Fruit fly (Drosophila melanogaster): ENCODE measurements around the gene CG14260.

CG14260 gene

DNA sequence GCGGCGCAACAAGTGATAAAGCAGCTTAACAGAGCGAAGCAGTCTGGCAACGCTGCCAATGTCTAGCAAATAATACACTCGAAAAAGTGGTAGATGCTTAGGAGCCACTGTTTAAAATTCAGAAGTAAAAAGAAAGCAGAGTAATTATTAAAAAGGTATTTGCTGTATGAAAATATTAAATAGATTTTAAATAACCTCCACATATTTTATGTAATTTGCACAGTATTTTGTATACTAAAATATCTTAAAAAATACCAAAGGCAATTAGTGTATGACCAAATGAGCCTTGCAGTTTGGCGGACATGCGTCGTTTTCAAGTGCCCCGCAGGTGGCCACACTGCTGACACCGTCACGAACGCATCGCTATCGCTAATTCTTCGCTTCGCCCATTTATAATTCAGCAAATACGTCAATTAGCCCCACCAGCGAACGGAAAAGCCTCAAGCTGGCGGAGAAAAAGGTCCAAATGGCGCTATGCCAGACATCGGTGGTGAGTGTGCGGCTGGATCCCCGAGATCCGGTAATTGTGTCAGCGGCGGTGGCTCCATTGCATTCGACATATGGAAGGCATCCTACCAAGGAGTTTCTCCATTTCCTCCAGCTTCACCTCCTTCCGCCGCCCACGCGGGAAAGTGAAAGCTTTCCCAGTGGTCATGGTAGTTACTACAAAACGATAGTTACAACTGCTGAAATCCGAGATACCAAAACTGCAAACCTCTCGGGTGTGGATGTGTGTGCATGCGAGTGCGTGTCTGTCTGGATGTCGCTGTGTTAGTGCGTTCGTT lies 11.9 kb upstream of the CG14260 start, which contains the start of gene pll (continued):
- TF ChIP-seq Camta (GFP tag; optimal IDR thresholded peaks at IDR 0.05) (peak; percentile 71), CG1603 (tag; optimal IDR thresholded peaks at IDR 0.05) (peak; percentile 71), sob (GFP tag; IDR thresholded peaks at IDR 0.05) (peak; percentile 89), Sry-β (GFP tag; optimal IDR thresholded peaks at IDR 0.05) (no peak), toy (GFP tag; IDR thresholded peaks at IDR 0.05) (no peak), MBD-R2 (GFP tag; IDR thresholded peaks at IDR 0.05) (peak; percentile 89), lov (optimal IDR thresholded peaks at IDR 0.05) (no peak), lov (GFP tag; IDR thresholded peaks at IDR 0.05) (peak; percentile 76; the same call in 1 of the 3 replicates), CG30403 (GFP tag; optimal IDR thresholded peaks at IDR 0.05) (peak; percentile 86), nerfin-2 (GFP tag; IDR thresholded peaks at IDR 0.05; ENCODE audit: partially characterized antibody) (no peak), Ptx1 (GFP tag; IDR thresholded peaks at IDR 0.05) (peak; percentile 89), CG4282 (GFP tag; optimal IDR thresholded peaks at IDR 0.05) (no peak), Sox100B (GFP tag; optimal IDR thresholded peaks at IDR 0.05) (no peak), E2f1 (GFP tag; IDR thresholded peaks at IDR 0.05) (peak; percentile 90), az2 (GFP tag; optimal IDR thresholded peaks at IDR 0.05) (peak; percentile 85), bowl (GFP tag; IDR thresholded peaks at IDR 0.05) (peak; percentile 49; the same call in 1 of the 2 replicates), CG5180 (GFP tag; optimal IDR thresholded peaks at IDR 0.05) (no peak), CG3847 (GFP tag; IDR thresholded peaks at IDR 0.05) (peak; percentile 89), Side (GFP tag; optimal IDR thresholded peaks at IDR 0.05) (peak; percentile 41), NFAT (GFP tag; IDR thresholded peaks at IDR 0.05) (peak; percentile 95), CG32532 (GFP tag; IDR thresholded peaks at IDR 0.05) (peak; percentile 93), dati (GFP tag; IDR thresholded peaks at IDR 0.05) (peak; percentile 65), CG10979 (tag; optimal IDR thresholded peaks at IDR 0.05) (peak; percentile 71), CG2116 (GFP tag; optimal IDR thresholded peaks at IDR 0.05) (peak; percentile 61), abd-A (tag; optimal IDR thresholded peaks at IDR 0.05) (no peak), CG15514 (GFP tag; optimal IDR thresholded peaks at IDR 0.05) (peak; percentile 79), CG1647 (GFP tag; optimal IDR thresholded peaks at IDR 0.05) (peak; percentile 32), CG13123 (GFP tag; optimal IDR thresholded peaks at IDR 0.05) (peak; percentile 79), cato (GFP tag; optimal IDR thresholded peaks at IDR 0.05; ENCODE audit: borderline replicate concordance) (no peak), CG11723 (GFP tag; optimal IDR thresholded peaks at IDR 0.05) (no peak), otp (GFP tag; IDR thresholded peaks at IDR 0.05) (peak; percentile 83; the same call in 2 of the 3 replicates), CG11456 (GFP tag; IDR thresholded peaks at IDR 0.05) (peak; percentile 95), CG14860 (GFP tag; IDR thresholded peaks at IDR 0.05; ENCODE audit: partially characterized antibody) (no peak), trem (tag; optimal IDR thresholded peaks at IDR 0.05) (peak; percentile 93), CG9817 (tag; optimal IDR thresholded peaks at IDR 0.05) (peak; percentile 81), sima (GFP tag; optimal IDR thresholded peaks at IDR 0.05) (no peak), CG2712 (tag; optimal IDR thresholded peaks at IDR 0.05) (peak; percentile 90), gcm2 (GFP tag; optimal IDR thresholded peaks at IDR 0.05) (peak; percentile 54), CG10654 (GFP tag; optimal IDR thresholded peaks at IDR 0.05) (peak; percentile 75), slou (GFP tag; optimal IDR thresholded peaks at IDR 0.05) (peak; percentile 38), CG10959 (GFP tag; IDR thresholded peaks at IDR 0.05) (peak; percentile 73), CG11504 (tag; optimal IDR thresholded peaks at IDR 0.05) (no peak), cwo (GFP tag; optimal IDR thresholded peaks at IDR 0.05) (peak; percentile 65), Sox102F (GFP tag; optimal IDR thresholded peaks at IDR 0.05) (peak; percentile 85), CG15479 (GFP tag; optimal IDR thresholded peaks at IDR 0.05) (peak; percentile 0), CG11695 (GFP tag; IDR thresholded peaks at IDR 0.05) (peak; percentile 88), knrl (GFP tag; IDR thresholded peaks at IDR 0.05; ENCODE audit: partially characterized antibody) (peak; percentile 56; the same call in 1 of the 3 replicates), Hr39 (optimal IDR thresholded peaks at IDR 0.05) (no peak), CG14050 (GFP tag; IDR thresholded peaks at IDR 0.05) (peak; percentile 68), CG15011 (GFP tag; optimal IDR thresholded peaks at IDR 0.05) (no peak)
